Worm (Caenorhabditis elegans) whole organism, young adult: ENCODE measurements around the gene C34B4.4.

Source experiments
- dpff-1 ChIP-seq: sonication (generic microtip); optimal IDR thresholded peaks from 2 replicates; lab custom pipeline; 2017; ENCODE audit warnings: mild to moderate bottlenecking, missing genetic modification characterization, missing compliant biosample characterization
- ztf-22 ChIP-seq: fragments of 200-800 bp; sonication (Bioruptor generic); optimal IDR thresholded peaks from 2 replicates; lab custom pipeline; 2018; ENCODE audit warnings: mild to moderate bottlenecking, missing genetic modification characterization, moderate library complexity, missing compliant biosample characterization

- no peak for TF ChIP-seq dpff-1
- TF ChIP-seq ztf-22: no peak
Measured at ce11 chrV:13121266-13121665, 31.1 kb downstream of the C34B4.4 start.
